Worm (Caenorhabditis elegans) whole organism, L3 larva: ENCODE data around the gene Y43F8B.24.

Source experiments
- R02D3.7 ChIP-seq: fragments of 150-350 bp; optimal IDR thresholded peaks from 2 replicates; lab custom pipeline; 2014; ENCODE audit warnings: missing biosample characterization, missing genetic modification characterization
- ZK546.5 ChIP-seq: sonication (generic microtip); optimal IDR thresholded peaks from 2 replicates; lab custom pipeline; 2017; ENCODE audit warnings: missing biosample characterization, missing genetic modification characterization
- aly-2 ChIP-seq: fragments of 150-350 bp; optimal IDR thresholded peaks from 2 replicates; lab custom pipeline; 2014; ENCODE audit warnings: missing biosample characterization, missing genetic modification characterization
- ama-1 ChIP-seq: fragments of 150-350 bp; optimal IDR thresholded peaks from 2 replicates; lab custom pipeline; 2018
- ceh-16 ChIP-seq: sonication (generic microtip); optimal IDR thresholded peaks from 2 replicates; lab custom pipeline; 2017; ENCODE audit warnings: missing biosample characterization, missing genetic modification characterization
- ceh-82 ChIP-seq: fragments of 150-350 bp; optimal IDR thresholded peaks from 2 replicates; lab custom pipeline; 2014; ENCODE audit warnings: missing biosample characterization, missing genetic modification characterization
- ceh-9 ChIP-seq: sonication (generic microtip); optimal IDR thresholded peaks from 2 replicates; lab custom pipeline; 2018; ENCODE audit warnings: missing biosample characterization, missing genetic modification characterization
- egl-27 ChIP-seq: sonication (generic microtip); optimal IDR thresholded peaks from 4 replicates; lab custom pipeline; 2017; ENCODE audit warnings: missing biosample characterization, missing genetic modification reagents, missing genetic modification characterization
- egl-5 ChIP-seq: fragments of 150-350 bp; optimal IDR thresholded peaks from 2 replicates; lab custom pipeline; 2017; ENCODE audit warnings: missing biosample characterization, missing genetic modification reagents, missing genetic modification characterization, inconsistent platforms
- elt-2 ChIP-seq: sonication (generic microtip); optimal IDR thresholded peaks from 2 replicates; lab custom pipeline; 2016; ENCODE audit warnings: missing genetic modification reagents, mild to moderate bottlenecking, missing genetic modification characterization, missing compliant biosample characterization
- elt-3 ChIP-seq, 3 experiments: fragments of 150-350 bp in 1 of 3; sonication (generic microtip) in 2 of 3; optimal IDR thresholded peaks; 2 replicates in 2 of 3; 4 replicates in 1 of 3; lab custom pipeline; 2014 to 2017; ENCODE audit warnings: missing biosample characterization in 3 of 3, missing genetic modification characterization in 3 of 3
- fkh-10 ChIP-seq: sonication (generic microtip); optimal IDR thresholded peaks from 2 replicates; lab custom pipeline; 2017; ENCODE audit warnings: missing biosample characterization, missing genetic modification reagents, missing genetic modification characterization
- fkh-2 ChIP-seq: fragments of 150-350 bp; optimal IDR thresholded peaks from 2 replicates; lab custom pipeline; 2014; ENCODE audit warnings: missing biosample characterization, missing genetic modification reagents, missing genetic modification characterization
- fos-1 ChIP-seq: fragments of 150-350 bp; optimal IDR thresholded peaks from 2 replicates; lab custom pipeline; 2014; ENCODE audit warnings: missing biosample characterization, missing genetic modification characterization
- jun-1 ChIP-seq: fragments of 150-350 bp; optimal IDR thresholded peaks from 2 replicates; lab custom pipeline; 2014; ENCODE audit warnings: missing biosample characterization, missing genetic modification reagents, missing genetic modification characterization
- lin-15B ChIP-seq: fragments of 150-350 bp; optimal IDR thresholded peaks from 2 replicates; lab custom pipeline; 2014; ENCODE audit warnings: missing biosample characterization, missing genetic modification characterization
- lin-39 ChIP-seq: fragments of 150-350 bp; optimal IDR thresholded peaks from 2 replicates; lab custom pipeline; 2018; ENCODE audit warnings: missing biosample characterization, missing genetic modification reagents, missing genetic modification characterization
- lsy-12 ChIP-seq: sonication (generic microtip); optimal IDR thresholded peaks from 2 replicates; lab custom pipeline; 2016; ENCODE audit warnings: mild to moderate bottlenecking, missing genetic modification characterization, missing compliant biosample characterization
- mdl-1 ChIP-seq: fragments of 150-350 bp; optimal IDR thresholded peaks from 2 replicates; lab custom pipeline; 2014; ENCODE audit warnings: missing biosample characterization, missing genetic modification characterization
- nfya-1 ChIP-seq: sonication (generic microtip); optimal IDR thresholded peaks from 2 replicates; lab custom pipeline; 2017; ENCODE audit warnings: missing genetic modification characterization, mild to moderate bottlenecking, missing compliant biosample characterization, antibody characterized with exemption, moderate library complexity; ENCODE audit not compliant: insufficient read depth
- nhr-12 ChIP-seq: fragments of 150-350 bp; optimal IDR thresholded peaks from 2 replicates; lab custom pipeline; 2014; ENCODE audit warnings: missing biosample characterization, missing genetic modification characterization
- nhr-25 ChIP-seq: sonication (generic microtip); optimal IDR thresholded peaks from 2 replicates; lab custom pipeline; 2017; ENCODE audit warnings: missing biosample characterization, missing genetic modification characterization
- nhr-28 ChIP-seq: fragments of 150-350 bp; optimal IDR thresholded peaks from 2 replicates; lab custom pipeline; 2014; ENCODE audit warnings: missing biosample characterization, missing genetic modification characterization
- nhr-43 ChIP-seq: sonication (generic microtip); optimal IDR thresholded peaks from 2 replicates; lab custom pipeline; 2016; ENCODE audit warnings: mild to moderate bottlenecking, missing genetic modification characterization, missing compliant biosample characterization; ENCODE audit not compliant: poor library complexity, severe bottlenecking
- pha-4 ChIP-seq: fragments of 150-350 bp; optimal IDR thresholded peaks from 2 replicates; lab custom pipeline; 2014; ENCODE audit warnings: missing biosample characterization, missing genetic modification reagents, missing genetic modification characterization
- pqm-1 ChIP-seq: fragments of 150-350 bp; optimal IDR thresholded peaks from 2 replicates; lab custom pipeline; 2017; ENCODE audit warnings: missing biosample characterization, missing genetic modification characterization, inconsistent platforms
- sea-2 ChIP-seq: fragments of 150-350 bp; sonication (generic microtip); optimal IDR thresholded peaks from 4 replicates; lab custom pipeline; 2014; ENCODE audit warnings: missing biosample characterization, missing genetic modification reagents, missing genetic modification characterization
- skn-1 ChIP-seq: fragments of 150-350 bp; optimal IDR thresholded peaks from 2 replicates; lab custom pipeline; 2014; ENCODE audit warnings: missing biosample characterization, missing genetic modification characterization
- snpc-4 ChIP-seq: fragments of 150-350 bp; optimal IDR thresholded peaks from 2 replicates; lab custom pipeline; 2014; ENCODE audit warnings: missing biosample characterization, missing genetic modification characterization
- tbx-2 ChIP-seq: sonication (generic microtip); optimal IDR thresholded peaks from 2 replicates; lab custom pipeline; 2016; ENCODE audit warnings: mild to moderate bottlenecking, missing genetic modification characterization, missing compliant biosample characterization
- unc-62 ChIP-seq: fragments of 150-350 bp; sonication (generic microtip); optimal IDR thresholded peaks from 4 replicates; lab custom pipeline; 2014; ENCODE audit warnings: missing biosample characterization, missing genetic modification reagents, missing genetic modification characterization
- ztf-11 ChIP-seq: fragments of 150-350 bp; optimal IDR thresholded peaks from 2 replicates; lab custom pipeline; 2014; ENCODE audit warnings: missing biosample characterization, missing genetic modification characterization
- ztf-4 ChIP-seq: fragments of 150-350 bp; optimal IDR thresholded peaks from 2 replicates; lab custom pipeline; 2014; ENCODE audit warnings: missing biosample characterization, missing genetic modification characterization

Gene Y43F8B.24

ce11 chrV:19484507-19484906 lies 27.3 kb downstream of the Y43F8B.24 start, which contains the start of gene Y43F8B.17:
Gene Y43F8B.17 (plus strand): TSS chrV:19484721.
- TF ChIP-seq nhr-28 (tag; lab: Kevin White, UChicago) = no peak
- no peak for TF ChIP-seq unc-62 (GFP tag; lab: Kevin White, UChicago)
- no peak for TF ChIP-seq lin-15B (tag; lab: Kevin White, UChicago)
- no peak for TF ChIP-seq nhr-43
- no peak for TF ChIP-seq fos-1 (tag; lab: Kevin White, UChicago)
- no peak for TF ChIP-seq sea-2 (GFP tag; lab: Kevin White, UChicago)
- no peak for TF ChIP-seq fkh-10
- TF ChIP-seq snpc-4 (tag; lab: Kevin White, UChicago) = no peak
- TF ChIP-seq, all 47 proteins: peak for 0

ce11 chrV:19485261-19485660 lies 28.0 kb downstream of the Y43F8B.24 start, which contains the start of gene Y43F8B.28:
Gene Y43F8B.28 (plus strand): TSS chrV:19485319.
- TF ChIP-seq nhr-43 (no peak), ztf-4 (tag; lab: Kevin White, UChicago) (no peak), ceh-16 (no peak), ztf-11 (tag; lab: Kevin White, UChicago) (no peak), mdl-1 (tag; lab: Kevin White, UChicago) (no peak), ceh-9 (tag; lab: Kevin White, UChicago) (no peak), ceh-82 (tag; lab: Kevin White, UChicago) (no peak), pqm-1 (no peak), tbx-2 (no peak), egl-5 (no peak), elt-3 (tag; optimal IDR thresholded peaks at IDR 0.05; lab: Kevin White, UChicago) (no peak), pha-4 (tag; lab: Kevin White, UChicago) (no peak)

- TF ChIP-seq lsy-12 (tag; lab: Kevin White, UChicago) (no peak), egl-27 (no peak), R02D3.7 (tag; lab: Kevin White, UChicago) (no peak), elt-2 (tag; lab: Kevin White, UChicago) (no peak), jun-1 (tag; lab: Kevin White, UChicago) (no peak), lin-15B (tag; lab: Kevin White, UChicago) (no peak), ama-1 (lab: Kevin White, UChicago) (no peak), nhr-43 (no peak), skn-1 (no peak), nfya-1 (tag; lab: Kevin White, UChicago) (no peak), ztf-4 (tag; lab: Kevin White, UChicago) (no peak), fkh-2 (tag; lab: Kevin White, UChicago) (no peak), nhr-28 (tag; lab: Kevin White, UChicago) (no peak), tbx-2 (no peak), pqm-1 (no peak), ZK546.5 (no peak)
These were observed 28.5 kb downstream of the Y43F8B.24 start, which contains the start of gene Y43F8B.18 for ce11 chrV:19485690-19486089. Gene Y43F8B.18 (plus strand): TSS chrV:19485990.

ce11 chrV:19490461-19490860 lies 33.2 kb downstream of the Y43F8B.24 start, which contains the start of gene Y43F8B.7:
Gene Y43F8B.7 (plus strand): TSS chrV:19490761.
- TF ChIP-seq tbx-2 (no peak), skn-1 (no peak), ztf-4 (tag; lab: Kevin White, UChicago) (no peak), nhr-12 (tag; lab: Kevin White, UChicago) (no peak), egl-27 (no peak)

ce11 chrV:19491302-19491701 lies 34.1 kb downstream of the Y43F8B.24 start, which contains the start of gene Y43F8B.29:
Gene Y43F8B.29 (plus strand): TSS chrV:19491602.
- TF ChIP-seq jun-1 (tag; lab: Kevin White, UChicago) = no peak
- TF ChIP-seq aly-2 (tag; lab: Kevin White, UChicago) = no peak
- TF ChIP-seq nhr-12 (tag; lab: Kevin White, UChicago) = no peak
- TF ChIP-seq pqm-1 = no peak
- TF ChIP-seq pha-4 (tag; lab: Kevin White, UChicago) = no peak
- TF ChIP-seq ZK546.5 = no peak
- TF ChIP-seq lin-15B (tag; lab: Kevin White, UChicago) = no peak
- no peak for TF ChIP-seq nhr-25
- no peak for TF ChIP-seq fkh-2 (tag; lab: Kevin White, UChicago)
- TF ChIP-seq lin-39 (tag; lab: Kevin White, UChicago) = no peak
